Worm (Caenorhabditis elegans) whole organism, late embryonic: ENCODE data around the gene ani-1.

Experiments
- F13H6.1 ChIP-seq: sonication (generic microtip); optimal IDR thresholded peaks from 2 replicates; lab custom pipeline; 2016; ENCODE audit warnings: missing genetic modification characterization, missing compliant biosample characterization
- T23F11.4 ChIP-seq: fragments of 200-800 bp; sonication (Bioruptor generic); optimal IDR thresholded peaks from 2 replicates; lab custom pipeline; 2018; ENCODE audit warnings: mild to moderate bottlenecking, missing genetic modification characterization, missing compliant biosample characterization
- ceh-14 ChIP-seq: sonication (generic microtip); optimal IDR thresholded peaks from 2 replicates; lab custom pipeline; 2016; ENCODE audit warnings: missing genotype, missing genetic modification characterization, missing compliant biosample characterization
- ceh-18 ChIP-seq: sonication (generic microtip); optimal IDR thresholded peaks from 2 replicates; lab custom pipeline; 2016; ENCODE audit warnings: missing genetic modification characterization, missing compliant biosample characterization
- ceh-19 ChIP-seq: fragments of 200-800 bp; sonication (Bioruptor generic); optimal IDR thresholded peaks from 2 replicates; lab custom pipeline; 2018; ENCODE audit warnings: mild to moderate bottlenecking, missing genetic modification characterization, missing compliant biosample characterization
- ceh-22 ChIP-seq: sonication (generic microtip); optimal IDR thresholded peaks from 2 replicates; lab custom pipeline; 2017; ENCODE audit warnings: missing biosample characterization, missing genetic modification characterization
- ceh-9 ChIP-seq: sonication (generic microtip); optimal IDR thresholded peaks from 2 replicates; lab custom pipeline; 2016; ENCODE audit warnings: mild to moderate bottlenecking, missing genetic modification characterization, inconsistent platforms, missing compliant biosample characterization
- fax-1 ChIP-seq: sonication (generic microtip); optimal IDR thresholded peaks from 2 replicates; lab custom pipeline; 2016; ENCODE audit warnings: missing genotype, missing genetic modification characterization, missing compliant biosample characterization
- mec-3 ChIP-seq: sonication (generic microtip); optimal IDR thresholded peaks from 2 replicates; lab custom pipeline; 2016; ENCODE audit warnings: borderline replicate concordance, missing genetic modification characterization, missing compliant biosample characterization
- pha-4 ChIP-seq: fragments of 150-350 bp; optimal IDR thresholded peaks from 2 replicates; lab custom pipeline; 2018; ENCODE audit warnings: missing biosample characterization, missing genetic modification reagents, missing genetic modification characterization
- rnt-1 ChIP-seq: sonication (generic microtip); optimal IDR thresholded peaks from 2 replicates; lab custom pipeline; 2016; ENCODE audit warnings: missing genetic modification characterization, missing compliant biosample characterization

DNA sequence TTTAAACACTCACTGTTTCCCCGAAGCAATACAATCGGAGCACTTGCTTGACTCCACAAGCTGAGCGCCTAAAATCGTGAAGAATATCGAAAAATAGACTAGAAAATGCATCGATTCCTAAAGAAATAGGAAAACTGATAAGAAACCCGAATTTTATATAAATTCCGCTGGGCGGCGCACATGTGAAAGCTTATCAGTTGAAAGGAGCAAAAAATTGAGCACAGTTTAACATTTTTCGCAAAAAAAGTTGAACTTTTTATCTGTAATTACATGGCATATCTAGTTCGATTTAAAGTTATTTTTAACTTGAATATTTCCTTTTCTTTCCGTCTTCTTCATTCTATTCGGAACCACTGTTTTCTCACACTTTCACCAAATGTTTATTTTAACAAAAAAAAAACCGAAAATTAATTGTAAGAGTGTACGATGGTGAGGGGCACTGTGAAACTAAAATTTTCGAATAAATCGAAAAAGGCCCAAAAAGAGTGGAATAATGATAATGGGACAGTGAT is 7.1 kb downstream of the ani-1 start, which contains the start of gene Y49E10.18:
- TF ChIP-seq rnt-1 (tag; lab: Kevin White, UChicago), result no peak
- no peak for TF ChIP-seq mec-3 (tag; lab: Kevin White, UChicago)
- no peak for TF ChIP-seq T23F11.4
- no peak for TF ChIP-seq pha-4 (tag; lab: Kevin White, UChicago)
- no peak for TF ChIP-seq ceh-22 (tag; lab: Kevin White, UChicago)
- TF ChIP-seq fax-1, result no peak
- TF ChIP-seq ceh-14 (tag; lab: Kevin White, UChicago), result no peak
- no peak for TF ChIP-seq ceh-18 (tag; lab: Kevin White, UChicago)
- no peak for TF ChIP-seq ceh-9 (tag; lab: Kevin White, UChicago)
- TF ChIP-seq F13H6.1 (tag; lab: Kevin White, UChicago), result no peak
- no peak for TF ChIP-seq ceh-19 (GFP tag; lab: Kevin White, UChicago)
